Worm (Caenorhabditis elegans): ENCODE measurements around the gene C33G3.6.

DNA sequence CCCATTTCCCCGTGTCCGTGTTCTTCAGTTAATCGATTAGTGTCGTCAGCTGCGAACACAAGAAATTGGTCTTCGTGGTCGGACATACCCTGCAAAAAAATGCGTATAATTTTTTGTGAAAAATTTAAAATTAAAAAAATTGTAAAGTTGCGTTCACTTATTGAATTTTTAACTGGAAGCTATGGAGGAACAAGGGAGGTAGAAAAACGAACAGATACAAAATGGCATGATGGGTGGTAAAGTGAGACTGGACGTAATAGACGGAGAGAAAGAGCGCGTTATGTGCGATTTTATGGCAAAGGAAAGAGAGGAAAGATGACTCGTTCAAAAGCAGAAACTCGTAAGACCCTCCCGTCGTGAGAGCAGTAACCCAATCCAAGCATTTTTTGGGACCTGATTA is at the start of gene C33G3.6:
- no peak for TF ChIP-seq him-1 (tag; optimal IDR thresholded peaks at IDR 0.05)
- TF ChIP-seq dao-5 (tag; optimal IDR thresholded peaks at IDR 0.05) = no peak
